Worm (Caenorhabditis elegans) whole organism, late embryonic: ENCODE results near the gene ZK1290.11.

Experiments used
- C38D4.7 ChIP-seq: fragments of 200-800 bp; sonication (Bioruptor generic); optimal IDR thresholded peaks from 2 replicates; lab custom pipeline; 2018; ENCODE audit warnings: mild to moderate bottlenecking, missing genetic modification characterization, moderate library complexity, missing compliant biosample characterization
- ceh-14 ChIP-seq: sonication (generic microtip); optimal IDR thresholded peaks from 2 replicates; lab custom pipeline; 2016; ENCODE audit warnings: missing genotype, missing genetic modification characterization, missing compliant biosample characterization
- ceh-19 ChIP-seq: fragments of 200-800 bp; sonication (Bioruptor generic); optimal IDR thresholded peaks from 2 replicates; lab custom pipeline; 2018; ENCODE audit warnings: mild to moderate bottlenecking, missing genetic modification characterization, missing compliant biosample characterization
- ceh-30 ChIP-seq: fragments of 150-350 bp; optimal IDR thresholded peaks from 2 replicates; lab custom pipeline; 2014; ENCODE audit warnings: missing biosample characterization, missing genetic modification characterization
- ceh-9 ChIP-seq: sonication (generic microtip); optimal IDR thresholded peaks from 2 replicates; lab custom pipeline; 2016; ENCODE audit warnings: mild to moderate bottlenecking, missing genetic modification characterization, inconsistent platforms, missing compliant biosample characterization
- che-1 ChIP-seq: sonication (generic microtip); optimal IDR thresholded peaks from 2 replicates; lab custom pipeline; 2016; ENCODE audit warnings: mild to moderate bottlenecking, missing genetic modification characterization, missing compliant biosample characterization
- dve-1 ChIP-seq: sonication (generic microtip); optimal IDR thresholded peaks from 2 replicates; lab custom pipeline; 2017; ENCODE audit warnings: antibody characterized with exemption, mild to moderate bottlenecking, missing genetic modification characterization, missing compliant biosample characterization
- elt-2 ChIP-seq: sonication (generic microtip); optimal IDR thresholded peaks from 2 replicates; lab custom pipeline; 2016; ENCODE audit warnings: missing genetic modification reagents, missing genetic modification characterization, missing compliant biosample characterization
- fkh-10 ChIP-seq: fragments of 150-350 bp; optimal IDR thresholded peaks from 2 replicates; lab custom pipeline; 2014; ENCODE audit warnings: missing biosample characterization, missing genetic modification reagents, missing genetic modification characterization
- nhr-11 ChIP-seq: fragments of 150-350 bp; optimal IDR thresholded peaks from 2 replicates; lab custom pipeline; 2014; ENCODE audit warnings: missing biosample characterization, missing genetic modification characterization
- pha-4 ChIP-seq: fragments of 150-350 bp; optimal IDR thresholded peaks from 2 replicates; lab custom pipeline; 2018; ENCODE audit warnings: missing biosample characterization, missing genetic modification reagents, missing genetic modification characterization
- pqm-1 ChIP-seq: sonication (generic microtip); optimal IDR thresholded peaks from 2 replicates; lab custom pipeline; 2016; ENCODE audit warnings: missing genetic modification characterization, missing compliant biosample characterization
- ref-2 ChIP-seq: sonication (generic microtip); optimal IDR thresholded peaks from 2 replicates; lab custom pipeline; 2016; ENCODE audit warnings: missing genetic modification characterization, missing compliant biosample characterization
- sox-4 ChIP-seq: sonication (generic microtip); optimal IDR thresholded peaks from 2 replicates; lab custom pipeline; 2017; ENCODE audit warnings: mild to moderate bottlenecking, missing genetic modification characterization, inconsistent platforms, missing compliant biosample characterization

- TF ChIP-seq pqm-1 (tag; lab: Kevin White, UChicago) (no peak), fkh-10 (no peak), C38D4.7 (GFP tag; lab: Kevin White, UChicago) (no peak), elt-2 (no peak), sox-4 (no peak), ceh-19 (GFP tag; lab: Kevin White, UChicago) (no peak), dve-1 (tag; lab: Kevin White, UChicago) (no peak), che-1 (tag; lab: Kevin White, UChicago) (no peak), ceh-14 (tag; lab: Kevin White, UChicago) (no peak), ceh-30 (tag; lab: Kevin White, UChicago) (no peak), ceh-9 (no peak), nhr-11 (no peak), ref-2 (tag; lab: Kevin White, UChicago) (no peak), pha-4 (tag; lab: Kevin White, UChicago) (no peak)
These were observed 35.9 kb downstream of the ZK1290.11 start, which contains the start of the genes ZK1290.7 and rnh-1.1 for ce11 chrII:7525458-7525857.
